Worm (Caenorhabditis elegans) whole organism, L2 larva: Measurements from ENCODE around the gene nhr-235.

Experiments used
- Y55F3AM.14 ChIP-seq: fragments of 200-800 bp; sonication (Bioruptor generic); optimal IDR thresholded peaks from 2 replicates; lab custom pipeline; 2018; ENCODE audit warnings: mild to moderate bottlenecking, missing genetic modification characterization, missing compliant biosample characterization
- blmp-1 ChIP-seq: sonication (generic microtip); optimal IDR thresholded peaks from 2 replicates; lab custom pipeline; 2017; ENCODE audit warnings: missing genetic modification characterization, mild to moderate bottlenecking, missing compliant biosample characterization, antibody characterized with exemption, moderate library complexity; ENCODE audit not compliant: insufficient read depth
- ceh-16 ChIP-seq: fragments of 150-350 bp; optimal IDR thresholded peaks from 2 replicates; lab custom pipeline; 2014; ENCODE audit warnings: missing biosample characterization, missing genetic modification characterization
- ceh-82 ChIP-seq: fragments of 150-350 bp; optimal IDR thresholded peaks from 2 replicates; lab custom pipeline; 2014; ENCODE audit warnings: missing biosample characterization, missing genetic modification characterization
- crh-2 ChIP-seq: sonication (generic microtip); optimal IDR thresholded peaks from 2 replicates; lab custom pipeline; 2017; ENCODE audit warnings: missing biosample characterization, missing genetic modification characterization
- egl-27 ChIP-seq: sonication (generic microtip); optimal IDR thresholded peaks from 3 replicates; lab custom pipeline; 2017; ENCODE audit warnings: missing biosample characterization, missing genetic modification reagents, missing genetic modification characterization
- fos-1 ChIP-seq: fragments of 150-350 bp; optimal IDR thresholded peaks from 2 replicates; lab custom pipeline; 2014; ENCODE audit warnings: missing biosample characterization, missing genetic modification characterization
- lin-13 ChIP-seq: fragments of 150-350 bp; optimal IDR thresholded peaks from 2 replicates; lab custom pipeline; 2014; ENCODE audit warnings: missing biosample characterization, missing genetic modification reagents, missing genetic modification characterization
- lsy-2 ChIP-seq, 2 experiments: fragments of 150-350 bp in 1 of 2; sonication (generic microtip) in 1 of 2; optimal IDR thresholded peaks; 2 replicates each; lab custom pipeline; 2014 to 2017; ENCODE audit warnings: missing biosample characterization in 2 of 2, missing genetic modification characterization in 2 of 2
- mbf-1 ChIP-seq: sonication (generic microtip); optimal IDR thresholded peaks from 2 replicates; lab custom pipeline; 2017; ENCODE audit warnings: missing biosample characterization, missing genetic modification characterization
- mdl-1 ChIP-seq, 2 experiments: fragments of 150-350 bp in 1 of 2; sonication (generic microtip) in 1 of 2; optimal IDR thresholded peaks; 2 replicates each; lab custom pipeline; 2017; ENCODE audit warnings: missing biosample characterization in 2 of 2, missing genetic modification characterization in 2 of 2
- nhr-237 ChIP-seq: fragments of 150-350 bp; optimal IDR thresholded peaks from 2 replicates; lab custom pipeline; 2014; ENCODE audit warnings: missing biosample characterization, missing genetic modification characterization
- peb-1 ChIP-seq: fragments of 150-350 bp; optimal IDR thresholded peaks from 2 replicates; lab custom pipeline; 2014; ENCODE audit warnings: missing biosample characterization, missing genetic modification characterization
- sma-9 ChIP-seq, 2 experiments: fragments of 150-350 bp in 1 of 2; sonication (generic microtip) in 1 of 2; optimal IDR thresholded peaks; 2 replicates each; lab custom pipeline; 2014 to 2016; ENCODE audit warnings: missing genetic modification characterization in 2 of 2, mild to moderate bottlenecking in 1 of 2, missing biosample characterization in 1 of 2, missing compliant biosample characterization in 1 of 2, missing genetic modification reagents in 1 of 2, moderate library complexity in 1 of 2
- snpc-4 ChIP-seq: fragments of 150-350 bp; optimal IDR thresholded peaks from 2 replicates; lab custom pipeline; 2014; ENCODE audit warnings: missing biosample characterization, missing genetic modification characterization
- unc-39 ChIP-seq: fragments of 150-350 bp; optimal IDR thresholded peaks from 2 replicates; lab custom pipeline; 2014; ENCODE audit warnings: missing biosample characterization, missing genetic modification characterization
- unc-55 ChIP-seq: fragments of 150-350 bp; sonication (generic microtip); optimal IDR thresholded peaks from 3 replicates; lab custom pipeline; 2014; ENCODE audit warnings: missing biosample characterization, missing genetic modification reagents, missing genetic modification characterization

The nhr-235 gene

DNA sequence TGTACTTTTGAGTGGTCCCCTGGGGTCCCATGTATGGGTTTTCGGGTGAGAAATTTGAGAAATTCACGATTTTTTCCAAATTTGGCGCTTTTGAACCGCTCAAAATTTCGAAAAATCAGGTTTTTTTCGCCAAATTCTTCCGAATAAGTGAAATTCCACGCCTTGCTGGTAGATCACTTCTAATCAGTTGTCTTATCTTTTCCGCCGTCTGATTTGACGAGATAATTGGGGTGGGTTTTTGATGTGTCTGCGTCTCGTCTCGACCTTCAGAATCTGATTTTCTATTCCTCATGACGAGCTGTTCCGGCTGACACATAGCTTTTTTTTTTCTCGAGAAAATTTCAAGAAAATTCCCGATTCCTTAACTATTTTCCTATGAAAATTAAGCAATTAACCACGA, 48.9 kb downstream of the nhr-235 start:
- TF ChIP-seq mbf-1 = no peak
- TF ChIP-seq blmp-1 (tag; lab: Kevin White, UChicago) = no peak
- TF ChIP-seq ceh-82 (tag; lab: Kevin White, UChicago) = no peak
- no peak for TF ChIP-seq unc-39
- TF ChIP-seq nhr-237 (tag; lab: Kevin White, UChicago) = no peak
- TF ChIP-seq crh-2 (tag; lab: Kevin White, UChicago) = no peak
- no peak for TF ChIP-seq Y55F3AM.14 (GFP tag; lab: Kevin White, UChicago)
- TF ChIP-seq lin-13 (GFP tag; lab: Kevin White, UChicago) = no peak
- no peak for TF ChIP-seq ceh-16 (tag; lab: Kevin White, UChicago)
- TF ChIP-seq peb-1 (tag; lab: Kevin White, UChicago) = no peak
- TF ChIP-seq egl-27 (tag; lab: Kevin White, UChicago) = no peak
- TF ChIP-seq sma-9 (GFP tag; optimal IDR thresholded peaks at IDR 0.05; lab: Kevin White, UChicago) = no peak
- TF ChIP-seq sma-9 (tag; optimal IDR thresholded peaks at IDR 0.05; lab: Kevin White, UChicago) = no peak
- no peak for TF ChIP-seq snpc-4 (tag; lab: Kevin White, UChicago)
- TF ChIP-seq fos-1 (tag; lab: Kevin White, UChicago) = no peak
- no peak for TF ChIP-seq mdl-1 (tag; optimal IDR thresholded peaks at IDR 0.05; lab: Kevin White, UChicago)
- TF ChIP-seq lsy-2 (tag; optimal IDR thresholded peaks at IDR 0.05; lab: Kevin White, UChicago) = no peak

DNA sequence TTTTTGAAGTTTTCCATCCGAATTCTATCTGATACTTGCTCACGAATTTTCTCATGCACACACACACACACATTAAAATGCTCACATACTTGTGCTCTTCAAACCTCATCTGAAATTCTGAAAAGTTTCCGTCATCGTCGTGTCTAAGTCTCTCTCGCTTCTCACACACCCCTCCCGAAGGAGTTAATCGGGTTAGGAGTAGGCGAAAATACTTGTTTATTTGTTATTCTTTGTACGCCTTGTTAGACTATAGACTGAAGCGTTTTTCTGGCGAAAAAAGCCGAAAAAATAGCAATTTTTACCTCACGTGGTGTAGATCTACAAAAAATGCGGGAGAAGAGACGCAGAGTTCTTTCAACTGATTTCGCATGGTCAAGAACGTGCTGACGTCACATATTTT, 50.4 kb downstream of the nhr-235 start:
- TF ChIP-seq unc-55 (GFP tag; lab: Kevin White, UChicago) = peak; percentile 2
- TF ChIP-seq unc-39 = no peak

DNA sequence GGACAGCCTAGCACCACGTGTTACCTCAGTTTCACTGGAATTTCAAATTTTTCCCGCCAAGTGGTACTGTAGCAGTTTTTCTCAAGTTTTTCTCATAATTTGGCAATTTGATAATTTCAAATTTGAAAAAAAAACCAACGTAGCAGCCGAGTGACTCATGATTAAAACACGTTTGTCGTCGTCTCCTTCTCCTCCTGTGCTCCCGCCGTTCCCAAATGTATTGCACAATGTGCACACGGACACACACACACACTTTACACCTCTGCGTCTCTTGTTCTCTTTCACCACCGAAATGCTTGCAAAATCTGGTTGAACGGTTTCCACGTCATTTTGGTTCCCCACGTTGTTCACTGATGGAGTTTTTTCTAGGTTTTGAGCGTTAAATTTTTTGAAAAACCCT, 50.9 kb downstream of the nhr-235 start:
- TF ChIP-seq unc-55 (GFP tag; lab: Kevin White, UChicago) (peak; percentile 15), lsy-2 (tag; optimal IDR thresholded peaks at IDR 0.05; lab: Kevin White, UChicago) (no peak), fos-1 (tag; lab: Kevin White, UChicago) (peak; percentile 64)
